Worm (Caenorhabditis elegans): Measurements from ENCODE around the gene lon-3.

ce11 chrV:12241126-12241525 lies 42.7 kb upstream of the lon-3 start, which contains the start of gene ttr-22:
- TF ChIP-seq hlh-13 (GFP tag; optimal IDR thresholded peaks at IDR 0.05) (no peak), fkh-10 (GFP tag; optimal IDR thresholded peaks at IDR 0.05) (no peak), syd-9 (tag; optimal IDR thresholded peaks at IDR 0.05) (no peak), pax-1 (tag; optimal IDR thresholded peaks at IDR 0.05) (no peak), ama-1 (optimal IDR thresholded peaks at IDR 0.05) (no peak), nfya-1 (tag; optimal IDR thresholded peaks at IDR 0.05) (no peak), hlh-30 (tag; optimal IDR thresholded peaks at IDR 0.05; ENCODE audit: insufficient read depth) (no peak), nhr-232 (tag; optimal IDR thresholded peaks at IDR 0.05) (no peak)
